Worm (Caenorhabditis elegans): Measurements from ENCODE around the gene ZK721.4.

DNA sequence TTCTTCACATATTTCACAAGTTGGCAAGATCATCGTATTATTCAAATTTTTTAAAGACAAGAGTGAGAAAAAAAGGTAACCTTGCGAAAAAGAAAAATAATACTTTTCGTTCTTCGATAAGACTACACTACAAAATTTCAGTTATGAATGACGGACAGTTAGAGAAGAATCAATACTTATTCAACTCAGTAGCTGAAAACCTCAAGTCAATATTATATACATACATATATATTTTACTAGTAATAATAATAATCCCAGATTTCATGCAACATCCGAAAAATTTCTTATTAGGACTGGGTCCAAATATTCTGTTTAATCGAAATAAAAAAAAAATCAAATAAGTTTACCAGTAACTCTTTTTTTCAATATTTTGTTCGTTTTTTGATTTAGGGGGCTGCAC, 52.5 kb downstream of the ZK721.4 start, which contains the start of gene C28G1.6:
- TF ChIP-seq C17E4.6 (GFP tag; IDR thresholded peaks at IDR 0.05) (no peak), D2030.7 (GFP tag; IDR thresholded peaks at IDR 0.05) (no peak), mel-28 (tag; optimal IDR thresholded peaks at IDR 0.05; ENCODE audit: borderline replicate concordance) (no peak), unc-62 (GFP tag; optimal IDR thresholded peaks at IDR 0.05) (no peak), F57C9.4 (tag; optimal IDR thresholded peaks at IDR 0.05) (no peak), madf-8 (GFP tag; conservative IDR thresholded peaks at IDR 0.05) (no peak)

Measured in whole organism, young adult.